Fruit fly (Drosophila melanogaster) whole organism, embryonic: ENCODE results near the gene CG15330.

Experiments
- Adf1 ChIP-seq: fragments of 200-800 bp; sonication (Bioruptor generic); IDR thresholded peaks from 2 replicates; pipeline ENCODE4 v1.3.6; 2022; ENCODE audit warnings: missing biosample characterization, missing genetic modification characterization
- Asciz ChIP-seq: fragments of 200-800 bp; sonication (Bioruptor generic); optimal IDR thresholded peaks from 2 replicates; lab custom pipeline; 2017; ENCODE audit warnings: missing biosample characterization, mild to moderate bottlenecking, missing genetic modification characterization, missing genetic modification reagents
- Atf3 ChIP-seq: fragments of 200-800 bp; sonication (Bioruptor generic); optimal IDR thresholded peaks from 3 replicates; lab custom pipeline; 2016; ENCODE audit warnings: missing biosample characterization, missing genetic modification characterization
- Atf6 ChIP-seq: fragments of 200-800 bp; sonication (Bioruptor generic); IDR thresholded peaks from 2 replicates; pipeline ENCODE4 v1.3.6; 2022; ENCODE audit warnings: missing biosample characterization, missing genetic modification characterization
- Bteb2 ChIP-seq: fragments of 200-800 bp; sonication (Bioruptor generic); optimal IDR thresholded peaks from 2 replicates; lab custom pipeline; 2016; ENCODE audit warnings: missing biosample characterization, missing genetic modification characterization
- CG11093 ChIP-seq: fragments of 200-800 bp; sonication (Bioruptor generic); IDR thresholded peaks from 3 replicates; pipeline ENCODE4 v1.3.6; 2022; ENCODE audit warnings: missing biosample characterization, missing genetic modification characterization
- CG11398 ChIP-seq: fragments of 200-800 bp; sonication (Bioruptor generic); optimal IDR thresholded peaks from 2 replicates; lab custom pipeline; 2016; ENCODE audit warnings: missing biosample characterization, missing genetic modification characterization
- CG12236 ChIP-seq: fragments of 200-800 bp; sonication (Bioruptor generic); optimal IDR thresholded peaks from 2 replicates; lab custom pipeline; 2016; ENCODE audit warnings: missing biosample characterization, missing genetic modification characterization
- CG12391 ChIP-seq: fragments of 200-800 bp; sonication (Bioruptor generic); optimal IDR thresholded peaks from 3 replicates; lab custom pipeline; 2018; ENCODE audit warnings: missing biosample characterization, mild to moderate bottlenecking, missing genetic modification characterization, moderate library complexity
- CG12659 ChIP-seq: fragments of 200-800 bp; sonication (Bioruptor generic); optimal IDR thresholded peaks from 3 replicates; lab custom pipeline; 2017; ENCODE audit warnings: mild to moderate bottlenecking, missing biosample characterization, missing genetic modification reagents, missing genetic modification characterization
- CG16779 ChIP-seq: fragments of 200-800 bp; sonication (Bioruptor generic); IDR thresholded peaks from 2 replicates; pipeline ENCODE4 v1.3.6; 2022; ENCODE audit warnings: missing biosample characterization, missing genetic modification characterization
- CG1832 ChIP-seq: fragments of 200-800 bp; sonication (Bioruptor generic); optimal IDR thresholded peaks from 2 replicates; lab custom pipeline; 2017; ENCODE audit warnings: missing biosample characterization, mild to moderate bottlenecking, missing genetic modification characterization, inconsistent platforms
- CG18764 ChIP-seq: fragments of 200-800 bp; sonication (Bioruptor generic); optimal IDR thresholded peaks from 3 replicates; lab custom pipeline; 2016; ENCODE audit warnings: missing biosample characterization, missing genetic modification characterization
- CG2199 ChIP-seq: fragments of 200-800 bp; sonication (Bioruptor generic); IDR thresholded peaks from 3 replicates; pipeline ENCODE4 v1.3.6; 2022; ENCODE audit warnings: missing biosample characterization, missing genetic modification characterization
- CG4424 ChIP-seq: fragments of 200-800 bp; sonication (Bioruptor generic); optimal IDR thresholded peaks from 3 replicates; lab custom pipeline; 2016; ENCODE audit warnings: missing biosample characterization, missing genetic modification characterization
- CG4820 ChIP-seq: fragments of 200-800 bp; sonication (Bioruptor generic); optimal IDR thresholded peaks from 3 replicates; lab custom pipeline; 2016; ENCODE audit warnings: missing biosample characterization, missing genetic modification characterization
- CG6765 ChIP-seq: fragments of 200-800 bp; sonication (Bioruptor generic); optimal IDR thresholded peaks from 3 replicates; lab custom pipeline; 2017; ENCODE audit warnings: missing biosample characterization, mild to moderate bottlenecking, missing genetic modification characterization
- CG7357 ChIP-seq: fragments of 200-800 bp; sonication (Bioruptor generic); IDR thresholded peaks from 3 replicates; pipeline ENCODE4 v1.3.6; 2022; ENCODE audit warnings: missing biosample characterization, missing genetic modification characterization
- CG7987 ChIP-seq: fragments of 200-800 bp; sonication (Bioruptor generic); optimal IDR thresholded peaks from 2 replicates; lab custom pipeline; 2018; ENCODE audit warnings: missing biosample characterization, mild to moderate bottlenecking, missing genetic modification characterization, moderate library complexity
- CG8290 ChIP-seq, 3 experiments: fragments of 200-800 bp; sonication (Bioruptor generic); optimal IDR thresholded peaks; 2 replicates each; lab custom pipeline; 2016 to 2019; ENCODE audit warnings: missing biosample characterization in 3 of 3, missing genetic modification characterization in 3 of 3, mild to moderate bottlenecking in 2 of 3, moderate library complexity in 1 of 3
- CG8359 ChIP-seq: fragments of 200-800 bp; sonication (Bioruptor generic); optimal IDR thresholded peaks from 2 replicates; lab custom pipeline; 2017; ENCODE audit warnings: missing biosample characterization, mild to moderate bottlenecking, missing genetic modification characterization, borderline replicate concordance
- CG9609 ChIP-seq: fragments of 200-800 bp; sonication (Bioruptor generic); optimal IDR thresholded peaks from 3 replicates; lab custom pipeline; 2016; ENCODE audit warnings: missing biosample characterization, missing genetic modification characterization
- CHES-1-like ChIP-seq: fragments of 200-800 bp; sonication (Bioruptor generic); optimal IDR thresholded peaks from 2 replicates; lab custom pipeline; 2016; ENCODE audit warnings: missing biosample characterization, missing genetic modification characterization
- Camta ChIP-seq: fragments of 200-800 bp; sonication (Bioruptor generic); optimal IDR thresholded peaks from 2 replicates; lab custom pipeline; 2016; ENCODE audit warnings: missing biosample characterization, missing genetic modification characterization
- Eip74EF ChIP-seq, 2 experiments: fragments of 200-800 bp in 1 of 2; fragments of >200 bp in 1 of 2; sonication (Bioruptor generic) in 1 of 2; optimal IDR thresholded peaks; 2 replicates each; lab custom pipeline; 2017 to 2019; ENCODE audit warnings: missing biosample characterization in 2 of 2, missing genetic modification characterization in 2 of 2, mild to moderate bottlenecking in 1 of 2, moderate library complexity in 1 of 2
- GATAe ChIP-seq: fragments of 200-800 bp; sonication (Bioruptor generic); conservative IDR thresholded peaks from 2 replicates; pipeline ENCODE4 v1.3.6; 2022; ENCODE audit warnings: missing biosample characterization, missing genetic modification characterization
- HLH54F ChIP-seq: fragments of 200-800 bp; sonication (Bioruptor generic); optimal IDR thresholded peaks from 3 replicates; lab custom pipeline; 2016; ENCODE audit warnings: missing biosample characterization, missing genetic modification characterization
- Hsf ChIP-seq: fragments of 200-800 bp; sonication (Bioruptor generic); optimal IDR thresholded peaks from 3 replicates; lab custom pipeline; 2016; ENCODE audit warnings: missing biosample characterization, missing genetic modification characterization
- Rfx ChIP-seq: fragments of 200-800 bp; sonication (Bioruptor generic); IDR thresholded peaks from 2 replicates; pipeline ENCODE4 v1.3.6; 2022; ENCODE audit warnings: missing biosample characterization, missing genetic modification characterization
- Side ChIP-seq: fragments of 200-800 bp; sonication (Bioruptor generic); optimal IDR thresholded peaks from 2 replicates; lab custom pipeline; 2016; ENCODE audit warnings: missing biosample characterization, missing genetic modification characterization
- Sin3A ChIP-seq: fragments of >200 bp; optimal IDR thresholded peaks from 2 replicates; lab custom pipeline; 2018
- Sox100B ChIP-seq: fragments of 200-800 bp; sonication (Bioruptor generic); optimal IDR thresholded peaks from 3 replicates; lab custom pipeline; 2018; ENCODE audit warnings: missing biosample characterization, mild to moderate bottlenecking, missing genetic modification characterization
- Ssrp ChIP-seq: fragments of 200-800 bp; sonication (Bioruptor generic); optimal IDR thresholded peaks from 2 replicates; lab custom pipeline; 2018; ENCODE audit warnings: missing biosample characterization, mild to moderate bottlenecking, missing genetic modification characterization, moderate library complexity
- TFAM ChIP-seq: fragments of 200-800 bp; sonication (Bioruptor generic); optimal IDR thresholded peaks from 2 replicates; lab custom pipeline; 2017; ENCODE audit warnings: missing biosample characterization, missing genetic modification characterization, inconsistent platforms
- al ChIP-seq: fragments of 200-800 bp; sonication (Bioruptor generic); IDR thresholded peaks from 2 replicates; pipeline ENCODE4 v1.3.6; 2022; ENCODE audit warnings: missing biosample characterization, missing genetic modification characterization
- dati ChIP-seq: fragments of 200-800 bp; sonication (Bioruptor generic); IDR thresholded peaks from 2 replicates; pipeline ENCODE4 v1.3.6; 2022; ENCODE audit warnings: missing biosample characterization, missing genetic modification characterization
- gfzf ChIP-seq: fragments of 200-800 bp; sonication (Bioruptor generic); optimal IDR thresholded peaks from 2 replicates; lab custom pipeline; 2016; ENCODE audit warnings: missing biosample characterization, mild to moderate bottlenecking, missing genetic modification characterization, moderate library complexity
- gsb-n ChIP-seq: fragments of 200-800 bp; sonication (Bioruptor generic); optimal IDR thresholded peaks from 3 replicates; lab custom pipeline; 2018; ENCODE audit warnings: missing biosample characterization, mild to moderate bottlenecking, missing genetic modification characterization
- ind ChIP-seq: fragments of 200-800 bp; sonication (Bioruptor generic); optimal IDR thresholded peaks from 3 replicates; lab custom pipeline; 2016; ENCODE audit warnings: missing biosample characterization, missing genetic modification characterization
- jigr1 ChIP-seq: fragments of 200-800 bp; sonication (Bioruptor generic); IDR thresholded peaks from 3 replicates; pipeline ENCODE4 v1.3.6; 2022; ENCODE audit warnings: missing biosample characterization, missing genetic modification characterization
- jumu ChIP-seq: fragments of 200-800 bp; sonication (Bioruptor generic); optimal IDR thresholded peaks from 3 replicates; lab custom pipeline; 2016; ENCODE audit warnings: missing biosample characterization, missing genetic modification characterization
- odd ChIP-seq: fragments of 200-800 bp; sonication (Bioruptor generic); optimal IDR thresholded peaks from 2 replicates; lab custom pipeline; 2017; ENCODE audit warnings: missing biosample characterization, mild to moderate bottlenecking, missing genetic modification characterization
- otp ChIP-seq: fragments of 200-800 bp; sonication (Bioruptor generic); IDR thresholded peaks from 3 replicates; pipeline ENCODE4, ENCODE4 v1.3.6; 2022; ENCODE audit warnings: missing biosample characterization, missing genetic modification characterization
- p53 ChIP-seq: fragments of 200-800 bp; sonication (Bioruptor generic); optimal IDR thresholded peaks from 2 replicates; lab custom pipeline; 2016; ENCODE audit warnings: missing biosample characterization, missing genetic modification characterization
- peb ChIP-seq: fragments of 200-800 bp; sonication (Bioruptor generic); IDR thresholded peaks from 2 replicates; pipeline ENCODE4 v1.3.6; 2022; ENCODE audit warnings: missing biosample characterization, missing genetic modification characterization
- so ChIP-seq: fragments of 200-800 bp; sonication (Bioruptor generic); IDR thresholded peaks from 3 replicates; pipeline ENCODE4 v1.3.6; 2022; ENCODE audit warnings: missing biosample characterization, missing genetic modification characterization
- tio ChIP-seq: fragments of 200-800 bp; sonication (Bioruptor generic); optimal IDR thresholded peaks from 2 replicates; lab custom pipeline; 2017; ENCODE audit warnings: missing biosample characterization, missing genetic modification characterization, inconsistent platforms
- tx ChIP-seq: fragments of 200-800 bp; sonication (Bioruptor generic); optimal IDR thresholded peaks from 2 replicates; lab custom pipeline; 2016; ENCODE audit warnings: missing biosample characterization, missing genetic modification characterization
- vvl ChIP-seq: fragments of 200-800 bp; sonication (Bioruptor generic); IDR thresholded peaks from 2 replicates; pipeline ENCODE4 v1.3.6; 2022; ENCODE audit warnings: missing biosample characterization, missing genetic modification characterization

CG15330 gene

DNA sequence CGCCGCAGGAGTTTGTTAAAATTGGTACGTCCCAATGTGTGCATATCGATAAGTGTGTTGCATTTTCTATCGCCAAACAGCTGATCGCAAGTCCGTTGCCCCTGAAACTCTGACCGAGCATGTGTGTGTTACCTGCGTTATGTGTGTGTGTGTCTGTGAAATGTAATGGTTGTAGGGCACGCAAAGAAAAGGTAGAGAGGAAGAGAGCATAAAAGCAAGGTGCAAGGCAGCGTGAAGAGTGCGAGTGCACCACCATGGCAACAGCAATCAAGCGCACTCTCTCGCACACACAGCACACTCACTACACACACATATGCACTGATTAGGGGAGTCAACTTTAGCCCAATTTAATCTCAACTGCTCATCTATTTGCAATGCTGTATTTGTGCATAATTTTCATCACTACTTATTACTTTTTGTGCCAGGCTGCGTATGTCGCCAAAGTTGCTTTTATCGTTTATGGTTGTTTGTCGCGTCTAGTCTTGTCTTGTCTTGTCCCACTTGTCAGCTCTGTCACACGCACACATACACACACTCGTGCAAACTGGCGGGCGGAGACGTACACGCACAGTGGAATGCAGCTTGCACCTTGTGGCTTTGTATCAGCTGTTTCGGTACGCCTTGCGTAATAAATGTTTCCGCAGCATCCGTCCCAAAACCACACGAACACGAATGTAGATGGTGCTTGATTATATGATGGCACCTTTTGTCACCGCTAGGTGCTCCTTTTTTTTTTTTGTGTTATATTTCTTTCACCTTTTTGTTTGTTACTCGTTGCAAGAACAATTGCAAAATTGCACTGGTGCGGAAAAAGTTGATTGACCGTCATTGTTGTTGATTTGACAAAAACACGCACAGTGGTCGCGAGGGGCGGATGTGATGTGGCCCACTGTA is 18.0 kb upstream of the CG15330 start (continued):
- TF ChIP-seq CG7357 (GFP tag; lab: Robert Waterston, UW) (peak; percentile 58; the same call in 2 of the 3 replicates), CG8290 (GFP tag; optimal IDR thresholded peaks at IDR 0.05; lab: Kevin White, UChicago) (peak; percentile 51), CG8290 (tag; optimal IDR thresholded peaks at IDR 0.05; lab: Kevin White, UChicago) (peak in 1 of 2 experiments; percentile 59), jumu (GFP tag; lab: Kevin White, UChicago) (peak; percentile 89), Asciz (GFP tag; lab: Kevin White, UChicago) (peak; percentile 68), CG9609 (GFP tag; lab: Kevin White, UChicago) (peak; percentile 88), HLH54F (GFP tag; lab: Kevin White, UChicago) (peak; percentile 56), CG2199 (GFP tag; lab: Robert Waterston, UW) (no peak), CG8359 (GFP tag; lab: Kevin White, UChicago) (peak; percentile 48), Atf3 (GFP tag; lab: Kevin White, UChicago) (peak; percentile 81), Side (GFP tag; lab: Kevin White, UChicago) (peak; percentile 82), Ssrp (tag; lab: Kevin White, UChicago) (peak; percentile 88), Adf1 (no peak), Hsf (peak; percentile 75), gfzf (GFP tag; lab: Kevin White, UChicago) (no peak), CG16779 (GFP tag; lab: Robert Waterston, UW) (no peak), Sin3A (no peak), CG12391 (tag; lab: Kevin White, UChicago) (peak; percentile 83), Camta (GFP tag; lab: Kevin White, UChicago) (peak; percentile 89), CHES-1-like (GFP tag; lab: Kevin White, UChicago) (peak; percentile 77), p53 (GFP tag; lab: Kevin White, UChicago) (peak; percentile 90), ind (GFP tag; lab: Kevin White, UChicago) (peak; percentile 75), jigr1 (GFP tag; lab: Robert Waterston, UW) (peak; percentile 69; the same call in 2 of the 3 replicates), CG18764 (GFP tag; lab: Kevin White, UChicago) (peak; percentile 61), vvl (GFP tag; lab: Robert Waterston, UW) (peak; percentile 73), CG11398 (peak; percentile 76), tx (GFP tag; lab: Kevin White, UChicago) (peak; percentile 76), odd (GFP tag; lab: Kevin White, UChicago) (peak; percentile 82), al (GFP tag; lab: Robert Waterston, UW) (no peak), peb (GFP tag; lab: Robert Waterston, UW) (peak; percentile 75), CG4820 (GFP tag; lab: Kevin White, UChicago) (peak; percentile 73), Rfx (GFP tag; lab: Robert Waterston, UW) (peak; percentile 50), dati (GFP tag; lab: Robert Waterston, UW) (peak; percentile 36; the same call in 1 of the 2 replicates), TFAM (GFP tag; lab: Kevin White, UChicago) (peak; percentile 40), tio (GFP tag; lab: Kevin White, UChicago) (peak; percentile 82), CG11093 (GFP tag; lab: Robert Waterston, UW) (peak; percentile 84), otp (GFP tag; lab: Robert Waterston, UW) (peak; percentile 68; the same call in 2 of the 3 replicates), GATAe (no peak), Eip74EF (GFP tag; optimal IDR thresholded peaks at IDR 0.05; lab: Kevin White, UChicago) (peak in 1 of 2 experiments; percentile 75), Sox100B (GFP tag; lab: Kevin White, UChicago) (peak; percentile 93), so (GFP tag; lab: Robert Waterston, UW) (peak; percentile 59; the same call in 1 of the 3 replicates), CG4424 (GFP tag; lab: Kevin White, UChicago) (peak; percentile 87), CG12659 (GFP tag; lab: Kevin White, UChicago) (peak; percentile 79), CG6765 (GFP tag; lab: Kevin White, UChicago) (no peak), CG12236 (GFP tag; lab: Kevin White, UChicago) (peak; percentile 64), Bteb2 (GFP tag; lab: Kevin White, UChicago) (no peak), gsb-n (tag; lab: Kevin White, UChicago) (peak; percentile 79), CG1832 (GFP tag; lab: Kevin White, UChicago) (peak; percentile 55), CG7987 (GFP tag; lab: Kevin White, UChicago) (peak; percentile 33), Atf6 (GFP tag; lab: Robert Waterston, UW) (peak; percentile 23; the same call in 1 of the 2 replicates)
